Fruit fly (Drosophila melanogaster): Measurements from ENCODE around the gene CG31642.
A peak's percentile ranks its signal among the peaks of the same experiment; 100 is the strongest.

Gene CG31642

DNA sequence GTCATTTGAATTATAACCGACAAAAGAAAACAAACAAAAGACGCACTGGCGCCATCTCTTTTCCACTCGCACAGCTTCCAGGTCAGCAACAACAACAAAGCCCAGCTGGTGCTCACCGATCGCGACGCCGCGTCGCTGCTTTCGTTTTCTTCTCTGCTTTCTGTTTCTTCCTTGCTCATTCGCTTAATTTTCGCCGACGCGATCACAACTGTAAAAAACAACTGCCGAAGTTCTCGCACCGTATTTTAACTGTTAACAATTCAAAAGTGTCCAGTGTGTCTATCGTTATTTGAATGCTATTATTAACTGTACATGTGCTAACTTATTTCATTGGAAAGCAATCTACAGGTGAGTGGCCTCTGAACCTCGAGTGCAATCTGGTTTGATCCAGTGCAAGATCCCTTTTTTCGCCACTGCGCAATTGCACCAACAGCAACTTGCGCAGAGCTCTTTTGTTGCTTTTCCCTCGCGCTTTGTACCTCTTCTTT, 18.1 kb upstream of the CG31642 start, which contains the start of gene stai (continued):
- TF ChIP-seq CG9139 (GFP tag; optimal IDR thresholded peaks at IDR 0.05) (peak; percentile 51), CG11762 (GFP tag; optimal IDR thresholded peaks at IDR 0.05; ENCODE audit: insufficient read depth) (peak; percentile 12), CG34406 (GFP tag; optimal IDR thresholded peaks at IDR 0.05) (no peak), CG6163 (GFP tag; IDR thresholded peaks at IDR 0.05) (peak; percentile 83; the same call in 2 of the 3 replicates), Ets21C (GFP tag; optimal IDR thresholded peaks at IDR 0.05) (no peak), CG3032 (tag; optimal IDR thresholded peaks at IDR 0.05) (no peak), dac (GFP tag; optimal IDR thresholded peaks at IDR 0.05) (peak; percentile 21), pdm3 (GFP tag; optimal IDR thresholded peaks at IDR 0.05) (no peak), CG10631 (GFP tag; optimal IDR thresholded peaks at IDR 0.05) (no peak), CG8119 (GFP tag; IDR thresholded peaks at IDR 0.05) (peak; percentile 39; the same call in 1 of the 3 replicates), Sox14 (GFP tag; optimal IDR thresholded peaks at IDR 0.05) (peak; percentile 56), fd59A (GFP tag; optimal IDR thresholded peaks at IDR 0.05) (no peak), Blimp-1 (GFP tag; optimal IDR thresholded peaks at IDR 0.05) (peak; percentile 88), Hr39 (GFP tag; optimal IDR thresholded peaks at IDR 0.05) (no peak), esn (GFP tag; optimal IDR thresholded peaks at IDR 0.05) (peak; percentile 45), fd85E (GFP tag; optimal IDR thresholded peaks at IDR 0.05) (no peak), cyc (GFP tag; optimal IDR thresholded peaks at IDR 0.05) (no peak), Ets96B (tag; optimal IDR thresholded peaks at IDR 0.05) (no peak), Sox15 (GFP tag; optimal IDR thresholded peaks at IDR 0.05) (no peak), Eip78C (GFP tag) (peak; percentile 86), Sox102F (GFP tag; optimal IDR thresholded peaks at IDR 0.05) (peak; percentile 47), CG11294 (GFP tag; IDR thresholded peaks at IDR 0.05) (no peak), CG8319 (GFP tag; optimal IDR thresholded peaks at IDR 0.05) (no peak)

DNA sequence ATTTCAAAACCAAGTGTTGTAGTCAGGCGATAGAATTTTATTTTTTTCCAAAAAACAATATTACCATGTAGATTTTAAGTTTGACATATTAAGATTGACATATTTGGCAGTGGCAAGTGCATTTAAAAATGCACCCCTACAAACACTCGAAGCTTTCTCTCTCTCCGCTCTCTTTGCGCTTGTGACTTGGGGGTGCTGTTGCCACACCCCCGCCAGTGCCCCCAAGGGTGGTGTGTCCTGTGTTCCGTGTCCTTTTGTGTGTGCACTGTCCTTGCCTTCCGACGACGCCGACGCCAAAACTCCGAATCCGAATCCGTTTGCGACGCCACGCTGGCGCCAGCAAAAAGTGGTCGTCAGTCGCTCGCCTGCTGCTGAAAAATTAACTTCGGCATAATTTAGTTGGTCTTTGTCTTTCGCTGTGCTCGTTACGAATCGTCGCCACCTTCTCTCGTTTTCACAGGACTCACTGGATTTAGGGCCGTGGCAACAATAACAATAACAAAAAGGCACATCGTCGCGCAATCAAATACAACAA, 8.9 kb upstream of the CG31642 start:
- TF ChIP-seq CG6792 (GFP tag; optimal IDR thresholded peaks at IDR 0.05) (no peak), svp (GFP tag) (peak; percentile 2)

DNA sequence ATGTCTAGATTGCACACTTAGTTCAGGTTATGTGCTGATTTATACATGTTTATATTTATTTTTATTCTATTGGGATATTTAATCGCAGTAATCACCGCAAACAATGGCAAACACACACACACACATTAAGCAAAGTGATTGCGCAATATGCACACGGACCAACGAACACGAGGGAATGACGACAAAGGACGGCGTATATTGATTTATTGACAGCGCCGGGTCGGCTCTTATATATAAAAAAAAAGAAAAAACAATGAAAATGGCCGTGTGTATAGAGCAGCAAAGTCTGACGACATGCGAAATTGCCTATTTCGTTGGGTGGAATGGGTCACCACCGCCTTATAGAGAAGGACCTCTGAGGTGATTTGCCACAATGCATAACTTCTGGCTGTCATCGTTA, 7.5 kb upstream of the CG31642 start:
- TF ChIP-seq svp (GFP tag) (peak; percentile 28), achi (GFP tag; optimal IDR thresholded peaks at IDR 0.05) (no peak), spab (GFP tag; optimal IDR thresholded peaks at IDR 0.05) (no peak)

DNA sequence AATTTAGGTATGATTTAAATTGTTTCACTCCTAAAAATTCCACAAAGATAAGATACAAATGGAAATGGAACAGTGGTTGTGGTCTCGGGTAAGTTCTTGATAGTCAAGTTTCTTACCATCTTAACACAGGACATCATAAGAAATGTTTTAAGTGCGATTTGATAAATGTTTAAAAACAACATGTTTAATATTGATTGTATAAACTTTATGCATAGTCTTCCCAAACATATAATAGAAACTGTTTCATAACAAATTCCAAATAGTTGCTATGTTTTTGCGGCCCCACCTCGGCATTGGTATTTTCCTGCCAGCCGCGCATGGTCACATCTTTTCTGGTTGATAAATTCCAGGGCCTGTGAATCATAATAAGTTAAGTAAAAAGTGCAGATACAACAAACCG, 6.5 kb downstream of the CG31642 start, which contains the start of gene Arpc4:
TSS of gene Arpc4 (plus strand) at position 318 of the 400 bp plus-strand sequence.
- peak; percentile 62 for TF ChIP-seq lz (GFP tag; optimal IDR thresholded peaks at IDR 0.05)
- peak; percentile 42 for TF ChIP-seq CG6792 (GFP tag; optimal IDR thresholded peaks at IDR 0.05)
- TF ChIP-seq Eip78C (GFP tag): peak; percentile 82
- peak; percentile 64 for TF ChIP-seq CG31627 (GFP tag; optimal IDR thresholded peaks at IDR 0.05)
- TF ChIP-seq CG6163 (GFP tag; IDR thresholded peaks at IDR 0.05): peak; percentile 65; the same call in 2 of the 3 replicates
- TF ChIP-seq Lpt (GFP tag; optimal IDR thresholded peaks at IDR 0.05): no peak
- peak; percentile 46 for TF ChIP-seq topi (GFP tag; optimal IDR thresholded peaks at IDR 0.05)
- peak; percentile 62 for TF ChIP-seq CG10631 (GFP tag; optimal IDR thresholded peaks at IDR 0.05)
- TF ChIP-seq CG3032 (tag; optimal IDR thresholded peaks at IDR 0.05): peak; percentile 57
- TF ChIP-seq Smox (GFP tag; optimal IDR thresholded peaks at IDR 0.05): peak; percentile 58
- peak; percentile 25 for TF ChIP-seq Ets96B (tag; optimal IDR thresholded peaks at IDR 0.05)
- peak; percentile 67 for TF ChIP-seq Sox14 (GFP tag; optimal IDR thresholded peaks at IDR 0.05)
- TF ChIP-seq Hr4 (GFP tag; optimal IDR thresholded peaks at IDR 0.05): peak; percentile 49
- no peak for TF ChIP-seq fd85E (GFP tag; optimal IDR thresholded peaks at IDR 0.05)
- TF ChIP-seq esn (GFP tag; optimal IDR thresholded peaks at IDR 0.05): peak; percentile 70
- TF ChIP-seq vri (GFP tag; optimal IDR thresholded peaks at IDR 0.05): no peak
- TF ChIP-seq Sox15 (GFP tag; optimal IDR thresholded peaks at IDR 0.05): peak; percentile 2
- TF ChIP-seq CG8119 (GFP tag; IDR thresholded peaks at IDR 0.05): 0 out of 3 replicates have a peak, but pooled peaks have one; percentile 27
- TF ChIP-seq CG4318 (GFP tag; optimal IDR thresholded peaks at IDR 0.05): no peak
- TF ChIP-seq Ets21C (GFP tag; optimal IDR thresholded peaks at IDR 0.05): peak; percentile 46
- TF ChIP-seq Hr39 (GFP tag; optimal IDR thresholded peaks at IDR 0.05): peak; percentile 60
- peak; percentile 46 for TF ChIP-seq Met (GFP tag; optimal IDR thresholded peaks at IDR 0.05)
- peak; percentile 73 for TF ChIP-seq pdm3 (GFP tag; optimal IDR thresholded peaks at IDR 0.05)
- TF ChIP-seq cyc (GFP tag; optimal IDR thresholded peaks at IDR 0.05): peak; percentile 48
- TF ChIP-seq Eip75B (GFP tag; optimal IDR thresholded peaks at IDR 0.05): peak; percentile 57
- TF ChIP-seq CG9139 (GFP tag; optimal IDR thresholded peaks at IDR 0.05): no peak
- peak; percentile 40 for TF ChIP-seq acj6 (GFP tag; optimal IDR thresholded peaks at IDR 0.05)
- TF ChIP-seq CG32006 (GFP tag; optimal IDR thresholded peaks at IDR 0.05): no peak

All from whole organism, prepupa.